Fruit fly (Drosophila melanogaster) whole organism, embryonic: ENCODE data around the gene CG13484.
A peak's percentile ranks its signal among the peaks of the same experiment; 100 is the strongest.

Experiments
- Adf1 ChIP-seq: fragments of 200-800 bp; sonication (Bioruptor generic); IDR thresholded peaks from 2 replicates; pipeline ENCODE4 v1.3.6; 2022; ENCODE audit warnings: missing biosample characterization, missing genetic modification characterization
- Atf6 ChIP-seq: fragments of 200-800 bp; sonication (Bioruptor generic); IDR thresholded peaks from 2 replicates; pipeline ENCODE4 v1.3.6; 2022; ENCODE audit warnings: missing biosample characterization, missing genetic modification characterization
- CG14860 ChIP-seq: fragments of 200-800 bp; sonication (Bioruptor generic); IDR thresholded peaks from 3 replicates; pipeline ENCODE4 v1.3.6; 2022; ENCODE audit warnings: missing biosample characterization, missing genetic modification characterization; ENCODE audit not compliant: partially characterized antibody
- CG14965 ChIP-seq: fragments of 200-800 bp; sonication (Bioruptor generic); optimal IDR thresholded peaks from 2 replicates; lab custom pipeline; 2016; ENCODE audit warnings: missing biosample characterization, missing genetic modification characterization, borderline replicate concordance
- CG15479 ChIP-seq: fragments of 200-800 bp; sonication (Bioruptor generic); optimal IDR thresholded peaks from 3 replicates; lab custom pipeline; 2019; ENCODE audit warnings: missing biosample characterization, mild to moderate bottlenecking, missing genetic modification characterization, moderate library complexity
- CG16815 ChIP-seq: fragments of 200-800 bp; sonication (Bioruptor generic); optimal IDR thresholded peaks from 3 replicates; lab custom pipeline; 2017; ENCODE audit warnings: missing biosample characterization, mild to moderate bottlenecking, missing genetic modification characterization
- CG18599 ChIP-seq: fragments of 200-800 bp; sonication (Bioruptor generic); optimal IDR thresholded peaks from 3 replicates; lab custom pipeline; 2017; ENCODE audit warnings: missing biosample characterization, missing genetic modification characterization, mild to moderate bottlenecking, moderate library complexity, missing genetic modification reagents
- CG2129 ChIP-seq: fragments of 200-800 bp; sonication (Bioruptor generic); IDR thresholded peaks from 2 replicates; pipeline ENCODE4 v1.3.6; 2022; ENCODE audit warnings: missing biosample characterization, missing genetic modification characterization; ENCODE audit not compliant: partially characterized antibody
- CG2712 ChIP-seq: fragments of 200-800 bp; optimal IDR thresholded peaks from 3 replicates; lab custom pipeline; 2019; ENCODE audit warnings: missing biosample characterization, mild to moderate bottlenecking, missing genetic modification characterization, moderate library complexity
- CG2875 ChIP-seq: fragments of 200-800 bp; sonication (Bioruptor generic); optimal IDR thresholded peaks from 2 replicates; lab custom pipeline; 2017; ENCODE audit warnings: missing biosample characterization, mild to moderate bottlenecking, missing genetic modification characterization, missing genetic modification reagents
- CG30403 ChIP-seq: fragments of 200-800 bp; sonication (Bioruptor generic); optimal IDR thresholded peaks from 3 replicates; lab custom pipeline; 2016; ENCODE audit warnings: missing biosample characterization, missing genetic modification characterization
- CG32772 ChIP-seq: fragments of 200-800 bp; sonication (Bioruptor generic); IDR thresholded peaks from 2 replicates; pipeline ENCODE4 v1.3.6; 2022; ENCODE audit warnings: missing biosample characterization, missing genetic modification characterization
- CG4328 ChIP-seq: fragments of 200-800 bp; sonication (Bioruptor generic); optimal IDR thresholded peaks from 3 replicates; lab custom pipeline; 2017; ENCODE audit warnings: missing biosample characterization, missing genetic modification reagents, missing genetic modification characterization
- CG43689 ChIP-seq: fragments of 200-800 bp; sonication (Bioruptor generic); IDR thresholded peaks from 2 replicates; pipeline ENCODE4 v1.3.6; 2022; ENCODE audit warnings: missing biosample characterization, missing genetic modification characterization
- CG4404 ChIP-seq: fragments of 200-800 bp; sonication (Bioruptor generic); IDR thresholded peaks from 2 replicates; pipeline ENCODE4 v1.3.6; 2022; ENCODE audit warnings: missing biosample characterization, missing genetic modification characterization
- CG4854 ChIP-seq: fragments of 200-800 bp; sonication (Bioruptor generic); optimal IDR thresholded peaks from 2 replicates; lab custom pipeline; 2016; ENCODE audit warnings: missing biosample characterization, missing genetic modification characterization, inconsistent platforms
- CG6175 ChIP-seq: fragments of 200-800 bp; sonication (Bioruptor generic); IDR thresholded peaks from 3 replicates; pipeline ENCODE4 v1.3.6; 2022; ENCODE audit warnings: missing biosample characterization, missing genetic modification characterization
- CG9932 ChIP-seq: fragments of 200-800 bp; sonication (Bioruptor generic); IDR thresholded peaks from 2 replicates; pipeline ENCODE4 v1.3.6; 2022; ENCODE audit warnings: missing biosample characterization, missing genetic modification characterization
- D19B ChIP-seq: fragments of 200-800 bp; sonication (Bioruptor generic); optimal IDR thresholded peaks from 2 replicates; lab custom pipeline; 2017; ENCODE audit warnings: missing biosample characterization, mild to moderate bottlenecking, missing genetic modification characterization
- Dbx ChIP-seq: fragments of 200-800 bp; sonication (Bioruptor generic); IDR thresholded peaks from 3 replicates; pipeline ENCODE4 v1.3.6; 2022; ENCODE audit warnings: missing biosample characterization, missing genetic modification characterization
- Dip3 ChIP-seq: fragments of 200-800 bp; sonication (Bioruptor generic); optimal IDR thresholded peaks from 3 replicates; lab custom pipeline; 2016; ENCODE audit warnings: missing biosample characterization, missing genetic modification characterization
- Elba2 ChIP-seq: fragments of 200-800 bp; sonication (Bioruptor generic); optimal IDR thresholded peaks from 3 replicates; lab custom pipeline; 2016; ENCODE audit warnings: missing biosample characterization, missing genetic modification characterization
- H15 ChIP-seq: fragments of 200-800 bp; sonication (Bioruptor generic); IDR thresholded peaks from 3 replicates; pipeline ENCODE4 v1.3.6; 2022; ENCODE audit warnings: missing biosample characterization, missing genetic modification characterization
- HmgZ ChIP-seq: fragments of 200-800 bp; sonication (Bioruptor generic); optimal IDR thresholded peaks from 2 replicates; lab custom pipeline; 2018; ENCODE audit warnings: missing biosample characterization, mild to moderate bottlenecking, missing genetic modification characterization
- Hmr ChIP-seq: fragments of 200-800 bp; sonication (Bioruptor generic); optimal IDR thresholded peaks from 3 replicates; lab custom pipeline; 2017; ENCODE audit warnings: mild to moderate bottlenecking, missing biosample characterization, missing genetic modification reagents, missing genetic modification characterization
- Hr39 ChIP-seq: fragments of >200 bp; optimal IDR thresholded peaks from 2 replicates; lab custom pipeline; 2017
- MBD-R2 ChIP-seq: fragments of 200-800 bp; sonication (Bioruptor generic); IDR thresholded peaks from 2 replicates; pipeline ENCODE4 v1.3.6; 2022; ENCODE audit warnings: missing biosample characterization, missing genetic modification characterization
- Nf-YA ChIP-seq: fragments of 200-800 bp; sonication (Bioruptor generic); IDR thresholded peaks from 2 replicates; pipeline ENCODE4 v1.3.6; 2022; ENCODE audit warnings: missing biosample characterization, missing genetic modification characterization
- Oaz ChIP-seq: fragments of 200-800 bp; sonication (Bioruptor generic); IDR thresholded peaks from 2 replicates; pipeline ENCODE4 v1.3.6; 2022; ENCODE audit warnings: missing biosample characterization, missing genetic modification characterization
- Rfx ChIP-seq: fragments of 200-800 bp; sonication (Bioruptor generic); IDR thresholded peaks from 2 replicates; pipeline ENCODE4 v1.3.6; 2022; ENCODE audit warnings: missing biosample characterization, missing genetic modification characterization
- Sry-β ChIP-seq: fragments of 200-800 bp; sonication (Bioruptor generic); optimal IDR thresholded peaks from 2 replicates; lab custom pipeline; 2018; ENCODE audit warnings: missing biosample characterization, mild to moderate bottlenecking, missing genetic modification characterization, moderate library complexity
- TFAM ChIP-seq: fragments of 200-800 bp; sonication (Bioruptor generic); optimal IDR thresholded peaks from 2 replicates; lab custom pipeline; 2017; ENCODE audit warnings: missing biosample characterization, missing genetic modification characterization, inconsistent platforms
- abd-A ChIP-seq: fragments of 200-800 bp; sonication (Bioruptor generic); optimal IDR thresholded peaks from 3 replicates; lab custom pipeline; 2019; ENCODE audit warnings: missing biosample characterization, mild to moderate bottlenecking, missing genetic modification characterization, moderate library complexity
- cg ChIP-seq: fragments of 200-800 bp; sonication (Bioruptor generic); optimal IDR thresholded peaks from 3 replicates; lab custom pipeline; 2019; ENCODE audit warnings: missing biosample characterization, mild to moderate bottlenecking, missing genetic modification characterization, moderate library complexity
- dan ChIP-seq: fragments of 200-800 bp; sonication (Bioruptor generic); IDR thresholded peaks from 2 replicates; pipeline ENCODE4 v1.3.6; 2022; ENCODE audit warnings: missing biosample characterization, missing genetic modification characterization
- ftz-f1 ChIP-seq: fragments of 200-800 bp; sonication (Bioruptor generic); optimal IDR thresholded peaks from 2 replicates; lab custom pipeline; 2016; ENCODE audit warnings: missing biosample characterization, missing genetic modification characterization
- hbn ChIP-seq: fragments of 200-800 bp; sonication (Bioruptor generic); IDR thresholded peaks from 2 replicates; pipeline ENCODE4 v1.3.6; 2022; ENCODE audit warnings: missing biosample characterization, missing genetic modification characterization; ENCODE audit not compliant: partially characterized antibody
- ken ChIP-seq: fragments of 200-800 bp; sonication (Bioruptor generic); IDR thresholded peaks from 3 replicates; pipeline ENCODE4 v1.3.6; 2022; ENCODE audit warnings: missing biosample characterization, missing genetic modification characterization
- lab ChIP-seq: fragments of 200-800 bp; sonication (Bioruptor generic); optimal IDR thresholded peaks from 3 replicates; lab custom pipeline; 2017; ENCODE audit warnings: missing biosample characterization, missing genetic modification characterization, mild to moderate bottlenecking, moderate library complexity, missing genetic modification reagents
- otp ChIP-seq: fragments of 200-800 bp; sonication (Bioruptor generic); IDR thresholded peaks from 3 replicates; pipeline ENCODE4, ENCODE4 v1.3.6; 2022; ENCODE audit warnings: missing biosample characterization, missing genetic modification characterization
- prd ChIP-seq, 3 experiments: fragments of >200 bp in 2 of 3; fragments of 200-800 bp in 1 of 3; sonication (Bioruptor generic) in 1 of 3; optimal IDR thresholded peaks in 2 of 3; IDR thresholded peaks in 1 of 3; 2 replicates in 2 of 3; 3 replicates in 1 of 3; pipeline versions ENCODE4 v1.3.6 to Lab custom; 2017 to 2022; ENCODE audit warnings: missing biosample characterization in 1 of 3, missing genetic modification characterization in 1 of 3
- rib ChIP-seq: fragments of 200-800 bp; sonication (Bioruptor generic); IDR thresholded peaks from 2 replicates; pipeline ENCODE4 v1.3.6; 2022; ENCODE audit warnings: missing biosample characterization, missing genetic modification characterization
- sd ChIP-seq: fragments of 200-800 bp; sonication (Bioruptor generic); optimal IDR thresholded peaks from 3 replicates; lab custom pipeline; 2018; ENCODE audit warnings: missing biosample characterization, mild to moderate bottlenecking, missing genetic modification characterization, moderate library complexity
- sens ChIP-seq: fragments of 200-800 bp; sonication (Bioruptor generic); peaks from one replicate; lab custom pipeline; 2016; ENCODE audit warnings: missing biosample characterization, missing genetic modification characterization
- sob ChIP-seq: fragments of 200-800 bp; sonication (Bioruptor generic); IDR thresholded peaks from 2 replicates; pipeline ENCODE4 v1.3.6; 2022; ENCODE audit warnings: missing biosample characterization, missing genetic modification characterization
- tio ChIP-seq: fragments of 200-800 bp; sonication (Bioruptor generic); optimal IDR thresholded peaks from 2 replicates; lab custom pipeline; 2017; ENCODE audit warnings: missing biosample characterization, missing genetic modification characterization, inconsistent platforms
- tll ChIP-seq, 2 experiments: fragments of 200-800 bp in 1 of 2; fragments of >200 bp in 1 of 2; sonication (Bioruptor generic) in 1 of 2; optimal IDR thresholded peaks; 2 replicates each; lab custom pipeline; 2017 to 2019; ENCODE audit warnings: missing biosample characterization in 2 of 2, missing genetic modification characterization in 2 of 2, mild to moderate bottlenecking in 1 of 2, moderate library complexity in 1 of 2
- zf30C ChIP-seq: fragments of 200-800 bp; sonication (Bioruptor generic); optimal IDR thresholded peaks from 3 replicates; lab custom pipeline; 2018; ENCODE audit warnings: missing biosample characterization, mild to moderate bottlenecking, missing genetic modification characterization
- zfh1 ChIP-seq: fragments of 200-800 bp; sonication (Bioruptor generic); IDR thresholded peaks from 3 replicates; pipeline ENCODE4 v1.3.6; 2022; ENCODE audit warnings: missing biosample characterization, missing genetic modification characterization

Gene CG13484

dm6 chr3L:14056816-14057215 lies 3.9 kb upstream of the CG13484 start:
- TF ChIP-seq Adf1 (peak; percentile 10; the same call in 1 of the 2 replicates), cg (GFP tag; lab: Kevin White, UChicago) (no peak), TFAM (GFP tag; lab: Kevin White, UChicago) (no peak), CG15479 (GFP tag; lab: Kevin White, UChicago) (peak; percentile 70), tio (GFP tag; lab: Kevin White, UChicago) (no peak), zfh1 (GFP tag; lab: Robert Waterston, UW) (no peak), Dip3 (GFP tag; lab: Kevin White, UChicago) (no peak), CG9932 (0 out of 2 replicates have a peak, but pooled peaks have one; percentile 25), zf30C (GFP tag; lab: Kevin White, UChicago) (no peak), ken (GFP tag; lab: Robert Waterston, UW) (0 out of 3 replicates have a peak, but pooled peaks have one; percentile 38), CG4328 (GFP tag; lab: Kevin White, UChicago) (no peak), CG30403 (GFP tag; lab: Kevin White, UChicago) (no peak), CG16815 (GFP tag; lab: Kevin White, UChicago) (no peak), dan (GFP tag; lab: Robert Waterston, UW) (no peak), Elba2 (GFP tag; lab: Kevin White, UChicago) (no peak), sens (GFP tag; lab: Kevin White, UChicago) (peak; percentile 63), CG4404 (GFP tag; lab: Robert Waterston, UW) (no peak), Dbx (GFP tag; lab: Robert Waterston, UW) (peak; percentile 33; the same call in 1 of the 3 replicates), sd (no peak), sob (GFP tag; lab: Robert Waterston, UW) (peak; percentile 22; the same call in 1 of the 2 replicates), Hmr (GFP tag; lab: Kevin White, UChicago) (peak; percentile 2), prd (optimal IDR thresholded peaks at IDR 0.05; lab: Kevin White, UChicago) (no peak), prd (GFP tag; IDR thresholded peaks at IDR 0.05; lab: Robert Waterston, UW) (0 out of 3 replicates have a peak, but pooled peaks have one; percentile 7), otp (GFP tag; lab: Robert Waterston, UW) (0 out of 3 replicates have a peak, but pooled peaks have one; percentile 13), CG14860 (GFP tag; lab: Robert Waterston, UW) (no peak), HmgZ (tag; lab: Kevin White, UChicago) (no peak), CG14965 (no peak), Sry-β (no peak), abd-A (no peak), Nf-YA (GFP tag; lab: Robert Waterston, UW) (no peak), Rfx (0 out of 2 replicates have a peak, but pooled peaks have one; percentile 15), Oaz (GFP tag; lab: Robert Waterston, UW) (no peak), tll (GFP tag; optimal IDR thresholded peaks at IDR 0.05; lab: Kevin White, UChicago) (peak in 1 of 2 experiments; percentile 75), Atf6 (GFP tag; lab: Robert Waterston, UW) (peak; percentile 19; the same call in 1 of the 2 replicates), CG2712 (tag; lab: Kevin White, UChicago) (no peak), CG6175 (GFP tag; lab: Robert Waterston, UW) (peak; percentile 61; the same call in 2 of the 3 replicates), CG2875 (GFP tag; lab: Kevin White, UChicago) (no peak), hbn (GFP tag; lab: Robert Waterston, UW) (no peak), MBD-R2 (no peak), lab (peak; percentile 39), ftz-f1 (GFP tag; lab: Kevin White, UChicago) (peak; percentile 56), CG18599 (no peak), rib (peak; percentile 71; the same call in 1 of the 2 replicates), D19B (GFP tag; lab: Kevin White, UChicago) (peak; percentile 45), CG43689 (no peak), H15 (no peak), CG4854 (no peak), CG32772 (GFP tag; lab: Robert Waterston, UW) (peak; percentile 7; the same call in 1 of the 2 replicates), Hr39 (lab: Kevin White, UChicago) (no peak), CG2129 (no peak)
